Worm (Caenorhabditis elegans) whole organism, young adult: ENCODE measurements around the gene srw-48.

Experiments used
- B0261.1 ChIP-seq: sonication (generic microtip); optimal IDR thresholded peaks from 2 replicates; lab custom pipeline; 2016; ENCODE audit warnings: mild to moderate bottlenecking, missing genetic modification characterization, moderate library complexity, missing compliant biosample characterization
- F37B4.10 ChIP-seq: fragments of 200-800 bp; sonication (Bioruptor generic); IDR thresholded peaks from 2 replicates; pipeline ENCODE4 v1.3.6; 2022; ENCODE audit warnings: missing genetic modification characterization, missing compliant biosample characterization
- F39B2.1 ChIP-seq: fragments of 200-800 bp; sonication (Bioruptor generic); IDR thresholded peaks from 2 replicates; pipeline ENCODE4 v1.3.6; 2022; ENCODE audit warnings: missing genetic modification reagents, missing genetic modification characterization, missing compliant biosample characterization
- Y67H2A.10 ChIP-seq: fragments of 200-800 bp; sonication (Bioruptor generic); conservative IDR thresholded peaks from 2 replicates; pipeline ENCODE4 v1.3.6; 2022; ENCODE audit warnings: missing genetic modification reagents, missing genetic modification characterization, missing compliant biosample characterization
- Y79H2A.3 ChIP-seq: fragments of 200-800 bp; sonication (Bioruptor generic); conservative IDR thresholded peaks from 2 replicates; pipeline ENCODE4 v1.3.6; 2022; ENCODE audit warnings: missing genetic modification reagents, missing genetic modification characterization, missing compliant biosample characterization
- ZK185.1 ChIP-seq: sonication (generic microtip); optimal IDR thresholded peaks from 2 replicates; lab custom pipeline; 2016; ENCODE audit warnings: mild to moderate bottlenecking, missing genetic modification characterization, missing compliant biosample characterization; ENCODE audit not compliant: poor library complexity, severe bottlenecking
- akir-1 ChIP-seq: fragments of 200-800 bp; sonication (Bioruptor generic); optimal IDR thresholded peaks from 2 replicates; lab custom pipeline; 2018; ENCODE audit warnings: mild to moderate bottlenecking, missing genetic modification characterization, moderate library complexity, missing compliant biosample characterization
- aptf-2 ChIP-seq: fragments of 200-800 bp; sonication (Bioruptor generic); conservative IDR thresholded peaks from 2 replicates; pipeline ENCODE4 v1.3.6; 2022; ENCODE audit warnings: missing genetic modification reagents, missing genetic modification characterization, missing compliant biosample characterization
- aptf-3 ChIP-seq: fragments of 200-800 bp; sonication (Bioruptor generic); IDR thresholded peaks from 2 replicates; pipeline ENCODE4 v1.3.6; 2022; ENCODE audit warnings: missing genetic modification characterization, missing compliant biosample characterization
- atf-7 ChIP-seq: sonication (generic microtip); optimal IDR thresholded peaks from 2 replicates; lab custom pipeline; 2017; ENCODE audit warnings: mild to moderate bottlenecking, missing genetic modification characterization, missing compliant biosample characterization
- bed-1 ChIP-seq: fragments of 200-800 bp; sonication (Bioruptor generic); IDR thresholded peaks from 2 replicates; pipeline ENCODE4 v1.3.6; 2022; ENCODE audit warnings: missing genetic modification reagents, missing genetic modification characterization, missing compliant biosample characterization
- ccch-3 ChIP-seq: fragments of 200-800 bp; sonication (Bioruptor generic); optimal IDR thresholded peaks from 2 replicates; lab custom pipeline; 2018; ENCODE audit warnings: mild to moderate bottlenecking, missing genetic modification characterization, missing compliant biosample characterization
- ceh-100 ChIP-seq: fragments of 200-800 bp; sonication (Bioruptor generic); IDR thresholded peaks from 2 replicates; pipeline ENCODE4 v1.3.6; 2022; ENCODE audit warnings: missing genetic modification reagents, missing genetic modification characterization, missing compliant biosample characterization
- ceh-91 ChIP-seq: fragments of 200-800 bp; sonication (Bioruptor generic); IDR thresholded peaks from 2 replicates; pipeline ENCODE4 v1.3.6; 2022; ENCODE audit warnings: missing genetic modification reagents, missing genetic modification characterization, missing compliant biosample characterization
- die-1 ChIP-seq: sonication (generic microtip); optimal IDR thresholded peaks from 2 replicates; lab custom pipeline; 2016; ENCODE audit warnings: missing genotype, mild to moderate bottlenecking, missing genetic modification characterization, missing compliant biosample characterization
- dox-1 ChIP-seq: fragments of 200-800 bp; sonication (Bioruptor generic); IDR thresholded peaks from 2 replicates; pipeline ENCODE4 v1.3.6; 2022; ENCODE audit warnings: missing genetic modification reagents, missing genetic modification characterization, missing compliant biosample characterization
- fkh-3 ChIP-seq: sonication (generic microtip); optimal IDR thresholded peaks from 2 replicates; lab custom pipeline; 2016; ENCODE audit warnings: mild to moderate bottlenecking, missing genetic modification characterization, missing compliant biosample characterization
- hlh-26 ChIP-seq: fragments of 200-800 bp; sonication (Bioruptor generic); conservative IDR thresholded peaks from 2 replicates; pipeline ENCODE4 v1.3.6; 2022; ENCODE audit warnings: missing genetic modification reagents, missing genetic modification characterization, missing compliant biosample characterization
- hmg-1.2 ChIP-seq: fragments of 200-800 bp; sonication (Bioruptor generic); IDR thresholded peaks from 2 replicates; pipeline ENCODE4 v1.3.6; 2022; ENCODE audit warnings: missing genetic modification reagents, missing genetic modification characterization, missing compliant biosample characterization
- lin-54 ChIP-seq: fragments of 200-800 bp; sonication (Bioruptor generic); optimal IDR thresholded peaks from 2 replicates; lab custom pipeline; 2018; ENCODE audit warnings: mild to moderate bottlenecking, missing genetic modification characterization, missing compliant biosample characterization
- lir-1 ChIP-seq: fragments of 200-800 bp; sonication (Bioruptor generic); conservative IDR thresholded peaks from 2 replicates; pipeline ENCODE4 v1.3.6; 2022; ENCODE audit warnings: missing genetic modification reagents, missing genetic modification characterization, missing compliant biosample characterization
- madf-8 ChIP-seq: fragments of 200-800 bp; sonication (Bioruptor generic); conservative IDR thresholded peaks from 2 replicates; pipeline ENCODE4 v1.3.6; 2022; ENCODE audit warnings: missing genetic modification reagents, missing genetic modification characterization, missing compliant biosample characterization
- nhr-179 ChIP-seq: sonication (generic microtip); optimal IDR thresholded peaks from 2 replicates; lab custom pipeline; 2016; ENCODE audit warnings: mild to moderate bottlenecking, missing genetic modification characterization, missing compliant biosample characterization
- pbrm-1 ChIP-seq: fragments of 200-800 bp; sonication (Bioruptor generic); IDR thresholded peaks from 2 replicates; pipeline ENCODE4 v1.3.6; 2022; ENCODE audit warnings: missing genetic modification reagents, missing genetic modification characterization, missing compliant biosample characterization
- pha-4 ChIP-seq: fragments of 150-350 bp; sonication (generic microtip); optimal IDR thresholded peaks from 2 replicates; lab custom pipeline; 2014; ENCODE audit warnings: missing biosample characterization, missing genetic modification reagents, missing genetic modification characterization
- rcor-1 ChIP-seq: fragments of 200-800 bp; sonication (Bioruptor generic); IDR thresholded peaks from 2 replicates; pipeline ENCODE4 v1.3.6; 2022; ENCODE audit warnings: missing genetic modification reagents, missing genetic modification characterization, missing compliant biosample characterization
- sdz-38 ChIP-seq: sonication (generic microtip); optimal IDR thresholded peaks from 2 replicates; lab custom pipeline; 2016; ENCODE audit warnings: missing genotype, missing genetic modification characterization, missing compliant biosample characterization
- sea-2 ChIP-seq: fragments of 200-800 bp; sonication (Bioruptor generic); IDR thresholded peaks from 2 replicates; pipeline ENCODE4 v1.3.6; 2022; ENCODE audit warnings: missing genetic modification characterization, missing compliant biosample characterization
- snpc-1.3 ChIP-seq: sonication (generic microtip); optimal IDR thresholded peaks from 2 replicates; lab custom pipeline; 2017; ENCODE audit warnings: missing genetic modification characterization, mild to moderate bottlenecking, missing compliant biosample characterization, antibody characterized with exemption, moderate library complexity, missing genotype, missing genetic modification reagents; ENCODE audit not compliant: insufficient read depth
- snpc-4 ChIP-seq, 5 experiments: fragments of 150-350 bp in 1 of 5; sonication (generic microtip) in 4 of 5; optimal IDR thresholded peaks; 2 replicates each; lab custom pipeline; 2014 to 2018; ENCODE audit warnings: missing genetic modification characterization in 5 of 5, missing biosample characterization in 3 of 5, antibody characterized with exemption in 2 of 5, mild to moderate bottlenecking in 2 of 5, missing compliant biosample characterization in 2 of 5, missing genotype in 2 of 5, moderate library complexity in 2 of 5, missing genetic modification reagents in 1 of 5
- unc-130 ChIP-seq: sonication (generic microtip); optimal IDR thresholded peaks from 2 replicates; lab custom pipeline; 2016; ENCODE audit warnings: missing genetic modification reagents, missing genetic modification characterization, missing compliant biosample characterization
- zfh-2 ChIP-seq: fragments of 200-800 bp; sonication (Bioruptor generic); conservative IDR thresholded peaks from 2 replicates; pipeline ENCODE4 v1.3.6; 2022; ENCODE audit warnings: missing genetic modification reagents, missing genetic modification characterization, missing compliant biosample characterization
- ztf-18 ChIP-seq: sonication (generic microtip); optimal IDR thresholded peaks from 2 replicates; lab custom pipeline; 2016; ENCODE audit warnings: missing genotype, mild to moderate bottlenecking, missing genetic modification characterization, missing compliant biosample characterization
- ztf-26 ChIP-seq: sonication (generic microtip); optimal IDR thresholded peaks from 2 replicates; lab custom pipeline; 2017; ENCODE audit warnings: missing genetic modification characterization, missing compliant biosample characterization

Gene srw-48

DNA sequence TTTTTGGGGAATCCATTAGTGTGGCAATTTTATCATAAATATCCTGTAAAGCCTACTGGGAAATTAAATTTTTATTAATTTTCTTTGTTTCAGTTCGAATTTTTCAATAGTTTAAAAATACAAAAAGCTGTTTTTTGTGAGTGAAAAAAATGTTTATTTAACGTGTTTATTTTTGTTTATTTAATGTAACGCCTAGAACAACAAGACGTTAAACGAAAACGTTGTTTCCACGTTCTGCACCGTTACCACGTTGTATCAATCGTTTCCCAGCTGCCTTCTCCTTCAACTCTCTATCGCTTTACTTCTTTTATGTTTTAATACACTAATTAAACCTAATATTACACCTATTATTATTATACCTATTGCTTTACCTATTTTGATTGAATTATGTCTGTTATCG, 26.9 kb downstream of the srw-48 start, which contains the start of gene T08G3.13:
Gene T08G3.13 (plus strand): TSS at position 301 of the 400 bp plus-strand sequence.
- TF ChIP-seq unc-130 (GFP tag; lab: Kevin White, UChicago) (no peak), pha-4 (no peak), ztf-18 (tag; lab: Kevin White, UChicago) (no peak), sea-2 (GFP tag; lab: Robert Waterston, UW) (no peak), snpc-1.3 (tag; lab: Kevin White, UChicago) (no peak), madf-8 (GFP tag; lab: Robert Waterston, UW) (no peak), sdz-38 (tag; lab: Kevin White, UChicago) (no peak), Y79H2A.3 (GFP tag; lab: Robert Waterston, UW) (no peak), hmg-1.2 (GFP tag; lab: Robert Waterston, UW) (no peak), lir-1 (no peak), B0261.1 (tag; lab: Kevin White, UChicago) (no peak)

ce11 chrV:16455065-16455464, 34.3 kb downstream of the srw-48 start, which contains the start of gene str-14:
TSS of gene str-14 (minus strand) at chrV:16455165.
- TF ChIP-seq die-1 (tag; lab: Kevin White, UChicago) (no peak), zfh-2 (GFP tag; lab: Robert Waterston, UW) (no peak), ccch-3 (no peak), aptf-3 (GFP tag; lab: Robert Waterston, UW) (no peak), fkh-3 (tag; lab: Kevin White, UChicago) (no peak)

DNA sequence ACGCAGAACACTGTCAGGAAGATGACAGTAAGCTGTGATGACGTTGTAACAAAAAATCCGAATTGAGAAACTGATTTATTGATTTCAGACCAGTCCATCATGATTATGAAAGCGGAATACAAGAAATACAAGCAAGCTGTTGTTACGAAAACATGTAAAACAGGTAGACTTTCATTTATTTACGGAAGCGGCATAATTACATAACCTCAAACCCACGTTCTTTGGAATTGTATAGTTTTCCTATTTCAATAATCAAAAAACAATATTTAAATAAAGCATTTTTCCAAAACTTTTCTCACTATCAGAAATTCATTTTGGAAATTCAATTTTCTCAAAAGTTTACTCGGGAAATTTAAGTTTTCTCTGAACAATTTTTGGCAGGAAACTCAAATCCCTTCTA, 37.9 kb downstream of the srw-48 start, which contains the start of gene str-15:
Gene str-15 (minus strand): TSS at position 101 of the 400 bp plus-strand sequence.
- no peak for TF ChIP-seq nhr-179 (tag; lab: Kevin White, UChicago)
- TF ChIP-seq atf-7 (tag; lab: Kevin White, UChicago) = no peak
- TF ChIP-seq aptf-2 (GFP tag; lab: Robert Waterston, UW) = no peak
- no peak for TF ChIP-seq aptf-3 (GFP tag; lab: Robert Waterston, UW)
- no peak for TF ChIP-seq rcor-1
- no peak for TF ChIP-seq ZK185.1 (tag; lab: Kevin White, UChicago)
- TF ChIP-seq ztf-26 (tag; lab: Kevin White, UChicago) = no peak
- TF ChIP-seq Y67H2A.10 (GFP tag; lab: Robert Waterston, UW) = no peak
- TF ChIP-seq, all 124 proteins: peak for 0

ce11 chrV:16459377-16459776, 38.6 kb downstream of the srw-48 start:
- TF ChIP-seq bed-1 (GFP tag; lab: Robert Waterston, UW) = no peak
- no peak for TF ChIP-seq F37B4.10 (GFP tag; lab: Robert Waterston, UW)
- TF ChIP-seq snpc-4 (GFP tag; optimal IDR thresholded peaks at IDR 0.05; lab: Kevin White, UChicago) = no peak
- no peak for TF ChIP-seq snpc-4 (tag; optimal IDR thresholded peaks at IDR 0.05; lab: Kevin White, UChicago)
- TF ChIP-seq ceh-100 = no peak
- TF ChIP-seq madf-8 (GFP tag; lab: Robert Waterston, UW) = no peak
- no peak for TF ChIP-seq dox-1 (GFP tag; lab: Robert Waterston, UW)
- no peak for TF ChIP-seq ccch-3
- TF ChIP-seq F39B2.1 (GFP tag; lab: Robert Waterston, UW) = no peak
- TF ChIP-seq pbrm-1 (GFP tag; lab: Robert Waterston, UW) = no peak
- no peak for TF ChIP-seq Y67H2A.10 (GFP tag; lab: Robert Waterston, UW)
- TF ChIP-seq ceh-91 (GFP tag; lab: Robert Waterston, UW) = no peak
- no peak for TF ChIP-seq hlh-26 (GFP tag; lab: Robert Waterston, UW)
- TF ChIP-seq aptf-3 (GFP tag; lab: Robert Waterston, UW) = no peak
- no peak for TF ChIP-seq pha-4
- TF ChIP-seq lin-54 (GFP tag; lab: Kevin White, UChicago) = no peak
- no peak for TF ChIP-seq akir-1
